Worm (Caenorhabditis elegans): ENCODE measurements around the gene T16G1.7.
A peak's percentile ranks its signal among the peaks of the same experiment; 100 is the strongest.

The T16G1.7 gene

ce11 chrV:12934976-12935375 is at the start of gene T16G1.7:
Gene T16G1.7, minus strand, starts transcription at chrV:12935112.
- TF ChIP-seq nhr-179 (tag; optimal IDR thresholded peaks at IDR 0.05) (no peak), ekl-4 (GFP tag; IDR thresholded peaks at IDR 0.05) (no peak), hsf-1 (GFP tag; IDR thresholded peaks at IDR 0.05) (no peak), dox-1 (GFP tag; IDR thresholded peaks at IDR 0.05) (peak; percentile 59; the same call in 1 of the 2 replicates), lin-35 (GFP tag; optimal IDR thresholded peaks at IDR 0.05) (no peak), mes-4 (tag; optimal IDR thresholded peaks at IDR 0.05) (no peak), nhr-80 (tag; optimal IDR thresholded peaks at IDR 0.05) (peak; percentile 98), nfya-2 (GFP tag; IDR thresholded peaks at IDR 0.05) (no peak), atf-7 (tag; optimal IDR thresholded peaks at IDR 0.05) (peak; percentile 12), B0035.1 (tag; optimal IDR thresholded peaks at IDR 0.05) (no peak), nhr-120 (GFP tag; IDR thresholded peaks at IDR 0.05) (no peak), C17E4.6 (GFP tag; IDR thresholded peaks at IDR 0.05) (no peak), attf-5 (GFP tag; optimal IDR thresholded peaks at IDR 0.05) (no peak), nfya-1 (tag; optimal IDR thresholded peaks at IDR 0.05; ENCODE audit: borderline replicate concordance, insufficient read depth) (no peak), nhr-90 (tag; optimal IDR thresholded peaks at IDR 0.05) (peak; percentile 29), attf-3 (GFP tag; conservative IDR thresholded peaks at IDR 0.05) (no peak), madf-6 (GFP tag; IDR thresholded peaks at IDR 0.05) (no peak), ceh-91 (GFP tag; IDR thresholded peaks at IDR 0.05) (no peak), sdz-38 (tag; optimal IDR thresholded peaks at IDR 0.05) (no peak), lag-1 (GFP tag; IDR thresholded peaks at IDR 0.05) (no peak), ztf-22 (GFP tag; optimal IDR thresholded peaks at IDR 0.05) (peak; percentile 30), ets-4 (GFP tag; optimal IDR thresholded peaks at IDR 0.05) (peak; percentile 68), zim-3 (tag; optimal IDR thresholded peaks at IDR 0.05) (no peak)

DNA sequence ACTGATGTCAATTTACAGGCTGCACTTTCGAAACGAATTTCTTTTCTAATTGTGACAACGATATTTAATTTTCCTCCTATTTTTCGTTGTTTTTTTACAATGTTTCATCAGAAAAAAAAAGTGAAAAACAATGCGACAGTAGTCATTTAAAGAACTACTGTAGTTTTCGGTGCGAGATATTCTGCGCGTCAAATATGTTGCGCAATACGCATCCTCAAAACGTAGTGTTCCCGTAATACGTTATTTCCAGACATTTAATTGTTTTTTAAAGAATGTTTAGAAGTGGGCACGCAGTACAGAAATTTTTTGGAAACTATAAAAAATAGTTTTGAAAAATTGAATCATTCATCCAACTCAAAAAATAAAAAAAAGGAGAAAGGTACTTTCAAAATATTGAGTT is 39.1 kb upstream of the T16G1.7 start:
- TF ChIP-seq attf-3 (GFP tag; conservative IDR thresholded peaks at IDR 0.05): no peak
- TF ChIP-seq sptf-2 (GFP tag; optimal IDR thresholded peaks at IDR 0.05): no peak
- TF ChIP-seq bed-2 (GFP tag; IDR thresholded peaks at IDR 0.05): no peak
- TF ChIP-seq snpc-1.3 (tag; optimal IDR thresholded peaks at IDR 0.05; ENCODE audit: insufficient read depth): no peak
- TF ChIP-seq ceh-58 (GFP tag; IDR thresholded peaks at IDR 0.05): no peak
- TF ChIP-seq tbp1 (GFP tag; optimal IDR thresholded peaks at IDR 0.05): no peak
- TF ChIP-seq nhr-90 (tag; optimal IDR thresholded peaks at IDR 0.05): no peak
- TF ChIP-seq Y56A3A.18 (GFP tag; IDR thresholded peaks at IDR 0.05): no peak
- TF ChIP-seq Y67H2A.10 (GFP tag; conservative IDR thresholded peaks at IDR 0.05): no peak
- no peak for TF ChIP-seq F22D6.2 (tag; optimal IDR thresholded peaks at IDR 0.05)
- no peak for TF ChIP-seq ceh-91 (GFP tag; IDR thresholded peaks at IDR 0.05)
- TF ChIP-seq nhr-80 (tag; optimal IDR thresholded peaks at IDR 0.05): no peak
- no peak for TF ChIP-seq madf-3 (GFP tag; IDR thresholded peaks at IDR 0.05)
- no peak for TF ChIP-seq Y53F4B.3 (GFP tag; IDR thresholded peaks at IDR 0.05)
- TF ChIP-seq ztf-28 (GFP tag; IDR thresholded peaks at IDR 0.05): no peak

- TF ChIP-seq hmg-1.2 (GFP tag; IDR thresholded peaks at IDR 0.05) (peak; percentile 26; the same call in 1 of the 2 replicates), efl-1 (GFP tag; optimal IDR thresholded peaks at IDR 0.05) (peak; percentile 32), mcd-1 (GFP tag; IDR thresholded peaks at IDR 0.05) (peak; percentile 42; the same call in 1 of the 2 replicates), dpl-1 (GFP tag; optimal IDR thresholded peaks at IDR 0.05) (peak; percentile 6), nhr-120 (GFP tag; IDR thresholded peaks at IDR 0.05) (no peak), lin-35 (GFP tag; optimal IDR thresholded peaks at IDR 0.05) (peak in 1 of 3 experiments; percentile 63)
Observed at ce11 chrV:12970575-12971160, 35.8 kb upstream of the T16G1.7 start, which contains the start of gene pnn-1. Gene pnn-1, plus strand, starts transcription at chrV:12971110.

Measured in whole organism, young adult.